Worm (Caenorhabditis elegans) whole organism, late embryonic: ENCODE results near the gene Y52D5A.2.

Experiments used
- ceh-31 ChIP-seq: sonication (generic microtip); optimal IDR thresholded peaks from 2 replicates; lab custom pipeline; 2016; ENCODE audit warnings: missing genetic modification characterization, missing compliant biosample characterization
- fkh-10 ChIP-seq: fragments of 150-350 bp; optimal IDR thresholded peaks from 2 replicates; lab custom pipeline; 2014; ENCODE audit warnings: missing biosample characterization, missing genetic modification reagents, missing genetic modification characterization
- pha-2 ChIP-seq: sonication (generic microtip); optimal IDR thresholded peaks from 2 replicates; lab custom pipeline; 2017; ENCODE audit warnings: mild to moderate bottlenecking, missing genetic modification characterization, missing compliant biosample characterization

DNA sequence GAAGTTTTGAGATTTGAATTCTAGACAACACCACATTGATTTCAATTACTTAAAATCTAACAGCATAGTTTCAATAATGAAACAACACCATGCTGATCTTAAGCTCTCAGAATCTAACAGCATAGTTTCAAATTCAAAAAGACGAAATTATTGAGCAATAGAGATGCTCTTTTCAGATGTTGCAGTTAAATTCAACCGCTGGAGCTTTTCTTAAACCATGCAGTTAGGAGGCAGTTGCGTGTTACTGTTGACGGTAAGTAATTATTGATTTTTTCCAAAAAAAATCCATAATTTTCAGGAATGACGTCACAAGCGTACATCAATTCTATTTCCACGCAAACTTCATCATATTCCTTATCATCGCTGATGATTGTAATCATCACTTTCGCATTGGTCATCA, 18.4 kb upstream of the Y52D5A.2 start, which contains the start of gene T11F8.5:
- TF ChIP-seq pha-2 (tag; lab: Kevin White, UChicago) = no peak
- no peak for TF ChIP-seq ceh-31 (tag; lab: Kevin White, UChicago)
- no peak for TF ChIP-seq fkh-10
